Fruit fly (Drosophila melanogaster): ENCODE data around the gene bif.

dm6 chrX:11644530-11645080 is 34.2 kb upstream of the bif start:
- TF ChIP-seq Blimp-1 (GFP tag; optimal IDR thresholded peaks at IDR 0.05) (no peak), svp (GFP tag) (no peak), CG11294 (GFP tag; IDR thresholded peaks at IDR 0.05) (no peak), topi (GFP tag; optimal IDR thresholded peaks at IDR 0.05) (no peak)
